Worm (Caenorhabditis elegans): ENCODE results near the gene F53F8.7.

F53F8.7 gene

DNA sequence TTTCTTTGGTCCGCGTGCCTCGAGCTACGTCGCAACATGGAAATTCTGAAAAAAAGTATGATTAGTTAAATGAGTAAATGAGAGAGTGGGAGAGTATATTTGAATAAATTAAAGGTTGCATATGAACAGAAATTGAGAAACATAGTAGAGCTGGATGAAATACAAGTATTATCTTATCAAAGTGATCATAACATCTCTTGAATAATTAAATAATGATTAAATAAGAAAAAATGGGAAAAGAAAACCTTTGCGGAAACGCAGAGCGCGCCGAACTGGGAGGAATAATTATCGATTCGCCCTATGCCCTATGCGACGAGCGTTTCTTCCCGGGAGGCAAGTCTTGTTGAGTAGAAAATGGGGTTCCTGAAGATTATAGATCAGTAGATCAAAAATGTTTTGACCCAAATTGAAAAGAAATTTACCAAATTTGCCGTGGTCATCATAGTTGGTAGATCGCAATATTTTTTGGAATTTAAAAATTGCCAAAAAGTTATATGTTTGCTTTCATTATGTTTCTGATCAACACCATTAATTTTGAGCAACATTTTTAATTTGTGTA, 8.6 kb downstream of the F53F8.7 start, which contains the start of gene F53F8.3:
F53F8.3 (minus strand) TSS at position 51 of the 559 bp plus-strand sequence.
- no peak for TF ChIP-seq zip-8 (tag; optimal IDR thresholded peaks at IDR 0.05)
- TF ChIP-seq blmp-1 (tag; optimal IDR thresholded peaks at IDR 0.05): no peak
- no peak for TF ChIP-seq nhr-28 (tag; optimal IDR thresholded peaks at IDR 0.05)
- TF ChIP-seq ces-1 (GFP tag; optimal IDR thresholded peaks at IDR 0.05): no peak
- no peak for TF ChIP-seq nhr-76 (tag; optimal IDR thresholded peaks at IDR 0.05)
- TF ChIP-seq lin-13 (tag; optimal IDR thresholded peaks at IDR 0.05): no peak
- no peak for TF ChIP-seq unc-120 (tag; optimal IDR thresholded peaks at IDR 0.05; ENCODE audit: poor library complexity, severe bottlenecking)
- TF ChIP-seq lin-32 (GFP tag; optimal IDR thresholded peaks at IDR 0.05): no peak
- TF ChIP-seq elt-1 (tag; optimal IDR thresholded peaks at IDR 0.05; ENCODE audit: borderline replicate concordance, insufficient read depth): no peak
- TF ChIP-seq flh-1 (GFP tag; optimal IDR thresholded peaks at IDR 0.05): no peak
- no peak for TF ChIP-seq elt-3 (tag; optimal IDR thresholded peaks at IDR 0.05)
- no peak for TF ChIP-seq drap-1 (GFP tag; optimal IDR thresholded peaks at IDR 0.05)
- no peak for TF ChIP-seq nhr-12 (tag; optimal IDR thresholded peaks at IDR 0.05)
- no peak for TF ChIP-seq unc-62 (GFP tag; optimal IDR thresholded peaks at IDR 0.05)

ce11 chrV:20685383-20685782, 12.8 kb downstream of the F53F8.7 start, which contains the start of gene klf-2:
Gene klf-2, plus strand, starts transcription at chrV:20685683.
- TF ChIP-seq unc-62 (GFP tag; optimal IDR thresholded peaks at IDR 0.05): no peak
- TF ChIP-seq mep-1 (tag; optimal IDR thresholded peaks at IDR 0.05): no peak
- TF ChIP-seq ceh-39 (tag; optimal IDR thresholded peaks at IDR 0.05): no peak
- TF ChIP-seq lsy-2 (tag; optimal IDR thresholded peaks at IDR 0.05): no peak
- TF ChIP-seq zip-8 (tag; optimal IDR thresholded peaks at IDR 0.05): no peak
- no peak for TF ChIP-seq pha-4 (tag; optimal IDR thresholded peaks at IDR 0.05)
- TF ChIP-seq blmp-1 (tag; optimal IDR thresholded peaks at IDR 0.05): no peak
- TF ChIP-seq M03D4.4 (tag; optimal IDR thresholded peaks at IDR 0.05): no peak
- no peak for TF ChIP-seq cnd-1 (tag; optimal IDR thresholded peaks at IDR 0.05)
- no peak for TF ChIP-seq drap-1 (GFP tag; optimal IDR thresholded peaks at IDR 0.05)
- TF ChIP-seq hlh-1 (tag; optimal IDR thresholded peaks at IDR 0.05): no peak
- TF ChIP-seq bed-3 (GFP tag; optimal IDR thresholded peaks at IDR 0.05): no peak
- no peak for TF ChIP-seq nhr-2 (tag; optimal IDR thresholded peaks at IDR 0.05)
- no peak for TF ChIP-seq lin-32 (GFP tag; optimal IDR thresholded peaks at IDR 0.05)
- no peak for TF ChIP-seq elt-1 (tag; optimal IDR thresholded peaks at IDR 0.05; ENCODE audit: borderline replicate concordance, insufficient read depth)
- no peak for TF ChIP-seq ceh-83 (GFP tag; optimal IDR thresholded peaks at IDR 0.05)
- no peak for TF ChIP-seq lin-13 (tag; optimal IDR thresholded peaks at IDR 0.05)
- no peak for TF ChIP-seq mls-2 (tag; optimal IDR thresholded peaks at IDR 0.05)
- no peak for TF ChIP-seq sem-2 (GFP tag; optimal IDR thresholded peaks at IDR 0.05)

DNA sequence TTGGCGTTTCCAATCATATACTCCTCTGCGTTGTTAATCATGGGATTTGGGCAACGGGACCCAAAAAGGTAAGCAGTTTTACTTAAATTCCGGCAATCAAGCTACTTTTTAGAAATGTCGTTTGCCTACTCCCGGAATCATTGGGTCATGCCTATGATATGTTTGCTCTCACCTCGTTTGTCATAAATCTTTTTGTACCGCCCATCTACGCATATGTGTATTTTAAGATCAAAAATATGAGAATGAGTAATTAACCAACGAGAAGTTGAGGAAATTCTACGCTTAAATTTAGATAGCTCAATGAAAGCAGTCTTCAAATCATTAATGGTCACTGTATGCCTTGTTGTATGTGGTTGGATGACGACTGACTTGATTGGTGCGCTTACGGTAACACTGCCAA, 15.9 kb downstream of the F53F8.7 start:
- TF ChIP-seq mab-5 (tag; optimal IDR thresholded peaks at IDR 0.05): no peak
- no peak for TF ChIP-seq sptf-1 (tag; optimal IDR thresholded peaks at IDR 0.05)
- no peak for TF ChIP-seq snpc-4 (tag; optimal IDR thresholded peaks at IDR 0.05)
- no peak for TF ChIP-seq ham-2 (GFP tag; optimal IDR thresholded peaks at IDR 0.05)
- TF ChIP-seq elt-3 (tag; optimal IDR thresholded peaks at IDR 0.05): no peak
- no peak for TF ChIP-seq nhr-28 (tag; optimal IDR thresholded peaks at IDR 0.05)
- no peak for TF ChIP-seq M03D4.4 (tag; optimal IDR thresholded peaks at IDR 0.05)
- no peak for TF ChIP-seq sem-2 (GFP tag; optimal IDR thresholded peaks at IDR 0.05)
- TF ChIP-seq unc-120 (tag; optimal IDR thresholded peaks at IDR 0.05; ENCODE audit: poor library complexity, severe bottlenecking): no peak
- no peak for TF ChIP-seq ceh-43 (GFP tag; optimal IDR thresholded peaks at IDR 0.05)
- no peak for TF ChIP-seq zip-8 (tag; optimal IDR thresholded peaks at IDR 0.05)
- TF ChIP-seq nhr-76 (tag; optimal IDR thresholded peaks at IDR 0.05): no peak
- TF ChIP-seq mep-1 (tag; optimal IDR thresholded peaks at IDR 0.05): no peak
- TF ChIP-seq nhr-2 (tag; optimal IDR thresholded peaks at IDR 0.05): no peak
- no peak for TF ChIP-seq lin-32 (GFP tag; optimal IDR thresholded peaks at IDR 0.05)
- TF ChIP-seq tbx-8 (GFP tag; optimal IDR thresholded peaks at IDR 0.05): no peak
- TF ChIP-seq drap-1 (GFP tag; optimal IDR thresholded peaks at IDR 0.05): no peak

- TF ChIP-seq zip-8 (tag; optimal IDR thresholded peaks at IDR 0.05) (no peak), nhr-12 (tag; optimal IDR thresholded peaks at IDR 0.05) (no peak), flh-1 (GFP tag; optimal IDR thresholded peaks at IDR 0.05) (no peak), mls-2 (tag; optimal IDR thresholded peaks at IDR 0.05) (no peak), drap-1 (GFP tag; optimal IDR thresholded peaks at IDR 0.05) (no peak), ceh-39 (tag; optimal IDR thresholded peaks at IDR 0.05) (no peak), lin-13 (tag; optimal IDR thresholded peaks at IDR 0.05) (no peak), ham-2 (GFP tag; optimal IDR thresholded peaks at IDR 0.05) (no peak), hlh-1 (tag; optimal IDR thresholded peaks at IDR 0.05) (no peak), lsy-2 (tag; optimal IDR thresholded peaks at IDR 0.05) (no peak), blmp-1 (tag; optimal IDR thresholded peaks at IDR 0.05) (no peak), elt-1 (tag; optimal IDR thresholded peaks at IDR 0.05; ENCODE audit: borderline replicate concordance, insufficient read depth) (no peak), nhr-237 (tag; optimal IDR thresholded peaks at IDR 0.05) (no peak), unc-120 (tag; optimal IDR thresholded peaks at IDR 0.05; ENCODE audit: poor library complexity, severe bottlenecking) (no peak), nhr-28 (tag; optimal IDR thresholded peaks at IDR 0.05) (no peak), ces-1 (GFP tag; optimal IDR thresholded peaks at IDR 0.05) (no peak), ztf-11 (tag; optimal IDR thresholded peaks at IDR 0.05) (no peak), mab-5 (tag; optimal IDR thresholded peaks at IDR 0.05) (no peak), ceh-83 (GFP tag; optimal IDR thresholded peaks at IDR 0.05) (no peak)
Measured at ce11 chrV:20681824-20682223, 16.3 kb downstream of the F53F8.7 start.

All from whole organism, mixed stage, embryonic.